Worm (Caenorhabditis elegans): ENCODE measurements around the gene R53.4.

Gene R53.4

DNA sequence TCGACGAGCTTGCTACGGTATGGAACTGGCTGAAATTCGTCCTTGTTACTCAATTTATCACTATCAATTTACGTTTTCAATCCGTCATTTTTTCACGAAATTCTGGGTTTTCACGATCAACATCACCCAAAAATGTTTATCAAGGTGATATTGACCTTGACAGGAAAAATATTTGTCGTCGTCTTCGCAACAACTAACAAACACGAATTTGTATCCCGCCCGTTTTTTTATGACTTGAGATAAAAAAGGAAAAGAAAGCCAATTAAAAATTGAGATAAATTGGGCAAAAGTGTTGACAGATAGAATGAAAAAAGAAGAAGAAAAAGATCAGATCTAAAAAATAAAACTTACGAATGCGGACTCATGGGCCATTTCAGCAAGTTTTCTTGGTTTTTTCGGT lies 43.1 kb upstream of the R53.4 start (continued):
- TF ChIP-seq egl-13 (tag; optimal IDR thresholded peaks at IDR 0.05): no peak
- TF ChIP-seq elt-3 (tag; optimal IDR thresholded peaks at IDR 0.05): peak in 5 of 6 experiments; percentile 0 to 80 (median 42)
- no peak for TF ChIP-seq grh-1 (GFP tag; IDR thresholded peaks at IDR 0.05)
- TF ChIP-seq hpl-2 (GFP tag; optimal IDR thresholded peaks at IDR 0.05): no peak
- peak; percentile 52 for TF ChIP-seq nhr-90 (tag; optimal IDR thresholded peaks at IDR 0.05; ENCODE audit: poor library complexity)
- TF ChIP-seq nhr-19 (GFP tag; conservative IDR thresholded peaks at IDR 0.05): no peak
- peak; percentile 84 for TF ChIP-seq blmp-1 (tag; optimal IDR thresholded peaks at IDR 0.05)
- no peak for TF ChIP-seq lsy-2 (tag; optimal IDR thresholded peaks at IDR 0.05)
- peak; percentile 6 for TF ChIP-seq C16A3.4 (tag; optimal IDR thresholded peaks at IDR 0.05)
- TF ChIP-seq Y116A8C.19 (tag; optimal IDR thresholded peaks at IDR 0.05; ENCODE audit: borderline replicate concordance): no peak
- TF ChIP-seq nhr-237 (tag; optimal IDR thresholded peaks at IDR 0.05): no peak
- no peak for TF ChIP-seq unc-86 (tag; optimal IDR thresholded peaks at IDR 0.05)
- peak; percentile 10 for TF ChIP-seq nhr-20 (tag; optimal IDR thresholded peaks at IDR 0.05)
- TF ChIP-seq ceh-82 (tag; optimal IDR thresholded peaks at IDR 0.05): no peak
- no peak for TF ChIP-seq ztf-4 (tag; optimal IDR thresholded peaks at IDR 0.05)
- no peak for TF ChIP-seq lin-13 (GFP tag; optimal IDR thresholded peaks at IDR 0.05)
- TF ChIP-seq lin-35 (GFP tag; optimal IDR thresholded peaks at IDR 0.05): no peak
- TF ChIP-seq ceh-63 (GFP tag; optimal IDR thresholded peaks at IDR 0.05): no peak
- TF ChIP-seq fkh-4 (tag; optimal IDR thresholded peaks at IDR 0.05; ENCODE audit: borderline replicate concordance): no peak
- no peak for TF ChIP-seq nhr-76 (tag; optimal IDR thresholded peaks at IDR 0.05)
- TF ChIP-seq egl-27 (tag; optimal IDR thresholded peaks at IDR 0.05): no peak
- TF ChIP-seq hlh-17 (GFP tag; optimal IDR thresholded peaks at IDR 0.05; ENCODE audit: borderline replicate concordance): no peak
- no peak for TF ChIP-seq fkh-8 (tag; optimal IDR thresholded peaks at IDR 0.05)
- TF ChIP-seq lin-39 (tag; optimal IDR thresholded peaks at IDR 0.05): no peak
- no peak for TF ChIP-seq dpl-1 (GFP tag; optimal IDR thresholded peaks at IDR 0.05)
- TF ChIP-seq zip-4 (GFP tag; optimal IDR thresholded peaks at IDR 0.05): no peak
- TF ChIP-seq pax-3 (tag; optimal IDR thresholded peaks at IDR 0.05): no peak
- TF ChIP-seq sox-4 (tag; optimal IDR thresholded peaks at IDR 0.05): no peak
- no peak for TF ChIP-seq irx-1 (tag; optimal IDR thresholded peaks at IDR 0.05)

DNA sequence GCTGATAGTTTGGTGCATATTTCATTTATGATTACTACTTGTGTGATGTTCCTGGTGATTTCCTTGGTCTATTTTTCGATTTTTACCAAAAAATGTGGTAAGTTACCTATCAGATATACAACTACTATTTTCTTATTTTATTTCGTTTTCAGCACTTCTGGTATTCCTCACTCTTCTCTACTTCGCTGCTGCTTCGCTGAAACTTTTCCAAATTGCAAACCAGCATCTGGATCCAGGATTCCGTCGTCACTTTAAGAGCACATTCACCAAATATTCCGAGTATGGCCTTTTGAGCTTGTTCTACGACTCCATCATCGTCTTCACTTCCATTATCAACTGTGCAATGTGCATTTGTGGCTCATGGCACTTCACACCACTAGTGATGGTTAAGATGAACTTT lies 40.7 kb upstream of the R53.4 start:
- no peak for TF ChIP-seq ztf-11 (tag; optimal IDR thresholded peaks at IDR 0.05)
- TF ChIP-seq Y116A8C.19 (tag; optimal IDR thresholded peaks at IDR 0.05; ENCODE audit: borderline replicate concordance): no peak
- TF ChIP-seq pag-3 (tag; optimal IDR thresholded peaks at IDR 0.05; ENCODE audit: borderline replicate concordance, insufficient read depth): no peak
- no peak for TF ChIP-seq lin-13 (GFP tag; optimal IDR thresholded peaks at IDR 0.05)
- no peak for TF ChIP-seq hlh-4 (tag; optimal IDR thresholded peaks at IDR 0.05)
- TF ChIP-seq efl-3 (GFP tag; optimal IDR thresholded peaks at IDR 0.05): no peak
- TF ChIP-seq ztf-4 (tag; optimal IDR thresholded peaks at IDR 0.05): no peak
- TF ChIP-seq efl-1 (optimal IDR thresholded peaks at IDR 0.05): no peak
- no peak for TF ChIP-seq efl-1 (GFP tag; optimal IDR thresholded peaks at IDR 0.05 in 1 of 2)
- TF ChIP-seq rnt-1 (tag; optimal IDR thresholded peaks at IDR 0.05): no peak
- no peak for TF ChIP-seq lin-14 (GFP tag; optimal IDR thresholded peaks at IDR 0.05)
- TF ChIP-seq tlp-1 (tag; optimal IDR thresholded peaks at IDR 0.05): no peak
- TF ChIP-seq isw-1 (GFP tag; IDR thresholded peaks at IDR 0.05): no peak
- TF ChIP-seq vab-15 (tag; optimal IDR thresholded peaks at IDR 0.05): no peak
- TF ChIP-seq nhr-76 (tag; optimal IDR thresholded peaks at IDR 0.05): no peak
- no peak for TF ChIP-seq ama-1 (optimal IDR thresholded peaks at IDR 0.05)
- no peak for TF ChIP-seq lir-3 (tag; optimal IDR thresholded peaks at IDR 0.05; ENCODE audit: poor library complexity)
- no peak for TF ChIP-seq ceh-82 (tag; optimal IDR thresholded peaks at IDR 0.05)
- no peak for TF ChIP-seq dpl-1 (GFP tag; optimal IDR thresholded peaks at IDR 0.05)

All from whole organism, L1 larva.